Worm (Caenorhabditis elegans): Measurements from ENCODE around the gene adh-1.
A peak's percentile ranks its signal among the peaks of the same experiment; 100 is the strongest.

adh-1 gene

DNA sequence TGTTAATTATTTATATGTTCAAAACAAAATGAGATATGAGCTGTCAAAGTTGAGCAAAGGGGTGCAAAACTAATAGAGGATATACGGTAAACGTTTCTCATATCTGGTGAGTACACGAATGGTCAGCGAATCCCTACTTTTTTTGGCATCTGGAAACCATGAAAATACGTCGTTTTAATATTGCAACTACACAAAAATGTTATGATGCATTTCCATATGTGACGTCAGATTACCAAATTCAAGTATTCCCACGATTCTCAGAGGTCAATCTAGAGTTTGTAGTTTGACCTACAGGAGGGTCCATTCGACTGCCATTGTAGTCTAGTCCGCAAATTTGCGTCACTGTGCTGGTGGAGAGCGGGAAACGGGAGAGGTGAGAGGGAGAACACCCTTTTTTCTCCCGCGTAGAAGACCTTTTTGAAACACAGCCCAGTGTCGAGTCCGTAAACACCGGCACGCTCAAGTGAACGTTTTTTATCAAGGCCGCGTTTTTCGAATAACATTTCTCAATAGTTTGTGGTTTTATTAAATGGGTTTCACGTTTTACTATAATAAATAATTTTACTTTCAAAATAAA is 8.4 kb downstream of the adh-1 start (continued):
- no peak for TF ChIP-seq ceh-88 (GFP tag; IDR thresholded peaks at IDR 0.05)
- TF ChIP-seq swsn-7 (tag; optimal IDR thresholded peaks at IDR 0.05), result peak; percentile 18
- no peak for TF ChIP-seq sptf-1 (tag; optimal IDR thresholded peaks at IDR 0.05)
- no peak for TF ChIP-seq lir-3 (tag; optimal IDR thresholded peaks at IDR 0.05; ENCODE audit: poor library complexity)
- TF ChIP-seq rnt-1 (tag; optimal IDR thresholded peaks at IDR 0.05), result no peak
- no peak for TF ChIP-seq mef-2 (tag; optimal IDR thresholded peaks at IDR 0.05)
- peak; percentile 52 for TF ChIP-seq snu-23 (GFP tag; optimal IDR thresholded peaks at IDR 0.05)
- peak; percentile 69 to 82 (median 77) for TF ChIP-seq dpl-1 (GFP tag; optimal IDR thresholded peaks at IDR 0.05)
- TF ChIP-seq fkh-4 (tag; optimal IDR thresholded peaks at IDR 0.05; ENCODE audit: borderline replicate concordance), result no peak
- TF ChIP-seq nhr-76 (tag; optimal IDR thresholded peaks at IDR 0.05), result no peak
- TF ChIP-seq egl-27 (tag; optimal IDR thresholded peaks at IDR 0.05), result no peak
- TF ChIP-seq fkh-10 (GFP tag; optimal IDR thresholded peaks at IDR 0.05), result no peak
- no peak for TF ChIP-seq nhr-11 (tag; optimal IDR thresholded peaks at IDR 0.05)
- no peak for TF ChIP-seq mab-9 (GFP tag; IDR thresholded peaks at IDR 0.05)
- no peak for TF ChIP-seq zag-1 (tag; optimal IDR thresholded peaks at IDR 0.05)
- TF ChIP-seq ztf-11 (tag; optimal IDR thresholded peaks at IDR 0.05), result no peak
- TF ChIP-seq ceh-90 (tag; optimal IDR thresholded peaks at IDR 0.05), result no peak
- no peak for TF ChIP-seq fos-1 (tag; optimal IDR thresholded peaks at IDR 0.05)
- no peak for TF ChIP-seq pqm-1 (tag; optimal IDR thresholded peaks at IDR 0.05)
- peak; percentile 40 for TF ChIP-seq nhr-71 (tag; optimal IDR thresholded peaks at IDR 0.05)
- TF ChIP-seq sox-4 (tag; optimal IDR thresholded peaks at IDR 0.05), result no peak
- no peak for TF ChIP-seq skn-1 (tag; optimal IDR thresholded peaks at IDR 0.05)

DNA sequence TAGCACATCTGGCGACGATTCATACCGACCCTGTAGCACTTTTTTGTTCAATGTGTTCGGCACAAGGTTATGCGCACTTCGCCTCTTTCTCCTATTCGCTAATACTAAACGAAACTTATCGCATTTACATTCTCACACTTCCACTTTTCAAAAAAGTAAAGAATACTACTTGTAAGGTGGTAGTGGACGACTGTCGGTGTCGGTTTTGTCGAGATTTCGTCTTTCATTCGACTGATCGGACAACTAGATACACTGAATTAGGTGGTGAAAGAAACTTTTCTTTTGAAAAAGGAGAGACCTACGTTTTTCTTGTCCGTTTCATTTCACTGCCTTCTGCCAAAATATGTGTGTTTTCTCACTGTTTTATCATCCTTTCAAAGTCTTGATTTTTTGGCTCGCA is 9.6 kb downstream of the adh-1 start:
- TF ChIP-seq C16A3.4 (tag; optimal IDR thresholded peaks at IDR 0.05) (peak; percentile 14), nhr-85 (tag) (peak; percentile 53), blmp-1 (tag; optimal IDR thresholded peaks at IDR 0.05) (peak; percentile 75), lin-14 (GFP tag; optimal IDR thresholded peaks at IDR 0.05) (peak; percentile 58), hpl-2 (GFP tag; optimal IDR thresholded peaks at IDR 0.05) (no peak)

DNA sequence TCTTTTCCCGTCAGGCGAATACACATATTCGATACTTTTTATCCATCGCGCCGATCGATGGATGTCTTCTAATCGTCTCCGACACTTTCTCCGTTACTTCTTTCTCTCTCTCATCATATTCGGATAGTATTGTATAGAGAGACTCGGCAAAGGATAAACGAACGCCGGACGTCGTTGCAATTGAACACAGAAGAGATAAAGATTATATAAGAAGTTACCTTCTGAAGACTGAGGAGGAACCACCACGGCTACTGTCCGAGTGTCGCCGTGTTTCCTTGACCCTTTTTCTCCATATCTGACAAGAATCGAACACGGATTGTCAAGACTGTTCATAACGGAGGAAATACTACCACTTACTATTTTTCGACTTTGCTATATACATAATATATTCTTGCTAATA is 11.1 kb downstream of the adh-1 start, which contains the start of gene sma-1:
TSS of gene sma-1 (plus strand) at position 301 of the 400 bp plus-strand sequence.
- TF ChIP-seq ceh-90 (tag; optimal IDR thresholded peaks at IDR 0.05), result no peak
- TF ChIP-seq blmp-1 (tag; optimal IDR thresholded peaks at IDR 0.05), result peak; percentile 87

DNA sequence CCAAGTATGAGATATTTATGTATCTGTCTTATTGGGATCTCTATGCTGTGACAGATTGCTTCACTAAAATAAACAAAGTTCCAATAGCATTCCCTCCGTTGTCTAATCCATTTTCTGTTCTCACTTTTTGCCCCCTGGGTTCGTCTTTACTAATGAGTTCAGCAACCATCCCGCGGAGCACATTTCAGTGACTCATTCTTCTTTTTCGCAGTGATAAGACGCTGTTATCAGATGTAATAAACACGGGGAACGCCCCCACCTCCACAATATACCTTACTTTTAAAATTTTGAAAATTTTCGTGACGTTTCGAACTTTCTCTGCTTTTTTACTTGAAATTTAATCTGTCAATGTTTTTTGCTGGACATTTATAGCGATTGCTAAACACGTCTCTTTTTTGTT is 12.1 kb downstream of the adh-1 start:
- no peak for TF ChIP-seq lin-39 (tag; optimal IDR thresholded peaks at IDR 0.05)
- peak; percentile 18 for TF ChIP-seq elt-2 (tag; optimal IDR thresholded peaks at IDR 0.05)

DNA sequence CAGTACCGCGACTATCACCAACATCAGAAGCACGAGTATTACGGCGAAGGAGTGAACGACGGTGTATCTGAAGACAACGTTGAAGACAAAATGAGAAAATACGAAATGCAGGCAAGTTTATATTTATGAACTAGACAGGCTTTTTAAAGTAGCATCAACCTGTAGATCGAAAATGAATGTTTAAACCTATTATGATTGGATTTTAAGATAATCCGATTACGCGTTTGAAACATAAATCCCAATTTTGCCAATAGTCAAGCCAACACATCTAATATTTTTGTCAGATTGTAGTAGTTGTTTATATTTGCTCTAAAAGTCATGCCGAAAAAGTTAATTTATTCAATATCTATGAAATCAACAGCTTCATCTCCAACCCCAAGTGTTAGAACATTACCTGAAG is 13.2 kb downstream of the adh-1 start:
- TF ChIP-seq ceh-82 (tag; optimal IDR thresholded peaks at IDR 0.05) (no peak), hlh-17 (GFP tag; optimal IDR thresholded peaks at IDR 0.05; ENCODE audit: borderline replicate concordance) (no peak), nhr-237 (tag; optimal IDR thresholded peaks at IDR 0.05) (no peak), pax-3 (tag; optimal IDR thresholded peaks at IDR 0.05) (no peak), sup-37 (GFP tag; optimal IDR thresholded peaks at IDR 0.05) (no peak), dsc-1 (tag; optimal IDR thresholded peaks at IDR 0.05) (no peak), zag-1 (tag; optimal IDR thresholded peaks at IDR 0.05) (no peak), grh-1 (GFP tag; IDR thresholded peaks at IDR 0.05) (no peak), fos-1 (tag; optimal IDR thresholded peaks at IDR 0.05) (no peak), egl-27 (tag; optimal IDR thresholded peaks at IDR 0.05) (no peak), fkh-4 (tag; optimal IDR thresholded peaks at IDR 0.05; ENCODE audit: borderline replicate concordance) (no peak), unc-98 (GFP tag; IDR thresholded peaks at IDR 0.05) (no peak), nhr-47 (tag; optimal IDR thresholded peaks at IDR 0.05) (no peak), tlp-1 (tag; optimal IDR thresholded peaks at IDR 0.05) (no peak), blmp-1 (tag; optimal IDR thresholded peaks at IDR 0.05) (no peak), swsn-7 (tag; optimal IDR thresholded peaks at IDR 0.05) (no peak), F16B12.6 (tag; optimal IDR thresholded peaks at IDR 0.05) (no peak), isw-1 (GFP tag; IDR thresholded peaks at IDR 0.05) (no peak), ces-1 (GFP tag; optimal IDR thresholded peaks at IDR 0.05) (no peak)

All from whole organism, L1 larva.